Worm (Caenorhabditis elegans): ENCODE data around the gene Y53G8AR.5.
A peak's percentile ranks its signal among the peaks of the same experiment; 100 is the strongest.

The Y53G8AR.5 gene

DNA sequence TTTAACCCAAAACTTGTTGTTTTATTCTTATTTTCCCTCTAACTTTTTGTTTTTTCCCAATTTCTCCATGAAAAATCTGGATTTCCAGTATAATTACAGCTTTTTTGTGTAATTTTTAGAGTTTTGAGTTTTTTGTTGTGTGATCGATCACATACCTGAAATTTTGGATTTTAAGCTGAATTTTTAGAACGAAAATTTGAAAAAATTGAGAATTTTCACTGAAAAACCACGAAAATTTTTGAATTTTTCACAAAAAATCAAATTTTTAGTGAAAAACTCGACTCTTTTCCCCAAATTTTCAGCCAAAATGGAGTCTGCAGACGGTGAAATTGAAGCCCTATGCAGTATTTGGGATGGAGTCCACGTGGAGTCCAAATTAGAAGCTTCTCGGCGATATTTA lies at the start of gene Y53G8AR.5:
Gene Y53G8AR.5 (plus strand): TSS at position 301 of the 400 bp plus-strand sequence.
- TF ChIP-seq ztf-11 (tag; optimal IDR thresholded peaks at IDR 0.05): no peak
- TF ChIP-seq eor-1 (tag; optimal IDR thresholded peaks at IDR 0.05): no peak
- no peak for TF ChIP-seq elt-1 (tag; optimal IDR thresholded peaks at IDR 0.05)
- TF ChIP-seq nhr-237 (tag; optimal IDR thresholded peaks at IDR 0.05): no peak
- TF ChIP-seq fkh-2 (tag; optimal IDR thresholded peaks at IDR 0.05): no peak
- no peak for TF ChIP-seq ceh-9 (tag; optimal IDR thresholded peaks at IDR 0.05)
- no peak for TF ChIP-seq elt-3 (tag; optimal IDR thresholded peaks at IDR 0.05)
- TF ChIP-seq ceh-28 (tag; optimal IDR thresholded peaks at IDR 0.05): no peak

DNA sequence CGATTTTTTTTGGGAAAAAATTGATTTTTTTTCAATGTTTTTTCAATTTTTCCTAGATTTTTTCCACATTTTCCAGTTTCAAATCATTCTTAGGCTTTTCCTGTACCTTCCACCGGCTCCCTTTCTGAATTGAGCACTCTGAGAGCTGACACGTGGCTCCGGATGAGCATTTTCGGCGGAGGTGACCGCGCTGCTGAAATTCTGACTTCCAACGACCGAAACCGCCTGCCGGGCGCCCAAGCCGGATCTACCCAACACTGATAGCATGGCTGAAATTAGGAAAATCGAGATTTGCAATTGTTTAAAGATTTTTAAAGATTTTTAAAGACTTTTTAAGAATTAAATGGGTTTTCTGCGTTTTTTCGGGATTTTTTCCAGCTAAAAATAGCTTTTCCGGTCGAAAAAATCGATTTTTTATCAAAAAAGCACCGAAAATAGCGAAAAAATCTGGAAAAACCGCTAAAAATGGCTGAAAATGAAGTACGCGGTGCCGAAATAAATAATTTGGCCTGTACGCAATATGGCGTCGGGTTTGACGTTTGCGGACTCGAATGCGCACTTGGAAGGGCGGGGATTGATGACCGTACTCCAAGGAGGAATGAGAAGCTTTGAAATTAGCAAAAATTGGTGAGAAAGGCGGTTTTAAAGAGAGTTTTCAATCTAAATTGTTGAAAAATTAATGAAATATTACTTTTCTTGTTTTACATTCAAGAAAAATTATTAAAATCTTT lies 48.8 kb upstream of the Y53G8AR.5 start, which contains the start of gene nduf-9:
Gene nduf-9 (minus strand): TSS at position 269 of the 731 bp plus-strand sequence.
- TF ChIP-seq fkh-2 (tag; optimal IDR thresholded peaks at IDR 0.05): no peak
- peak; percentile 79 for TF ChIP-seq nfya-1 (tag; optimal IDR thresholded peaks at IDR 0.05; ENCODE audit: insufficient read depth)
- TF ChIP-seq sea-2 (GFP tag; optimal IDR thresholded peaks at IDR 0.05): peak; percentile 34
- TF ChIP-seq lsy-12 (tag; optimal IDR thresholded peaks at IDR 0.05): no peak
- peak; percentile 70 for TF ChIP-seq hmg-11 (tag; optimal IDR thresholded peaks at IDR 0.05)
- TF ChIP-seq lin-15B (tag; optimal IDR thresholded peaks at IDR 0.05): peak; percentile 47

ce11 chrIII:3249038-3249420 lies 48.2 kb upstream of the Y53G8AR.5 start:
- TF ChIP-seq lsy-12 (tag; optimal IDR thresholded peaks at IDR 0.05) (peak; percentile 49), tbx-2 (tag; optimal IDR thresholded peaks at IDR 0.05) (peak; percentile 29), nhr-77 (tag; optimal IDR thresholded peaks at IDR 0.05) (peak; percentile 24), elt-2 (tag; optimal IDR thresholded peaks at IDR 0.05) (peak; percentile 29), pqm-1 (tag; optimal IDR thresholded peaks at IDR 0.05) (no peak)

DNA sequence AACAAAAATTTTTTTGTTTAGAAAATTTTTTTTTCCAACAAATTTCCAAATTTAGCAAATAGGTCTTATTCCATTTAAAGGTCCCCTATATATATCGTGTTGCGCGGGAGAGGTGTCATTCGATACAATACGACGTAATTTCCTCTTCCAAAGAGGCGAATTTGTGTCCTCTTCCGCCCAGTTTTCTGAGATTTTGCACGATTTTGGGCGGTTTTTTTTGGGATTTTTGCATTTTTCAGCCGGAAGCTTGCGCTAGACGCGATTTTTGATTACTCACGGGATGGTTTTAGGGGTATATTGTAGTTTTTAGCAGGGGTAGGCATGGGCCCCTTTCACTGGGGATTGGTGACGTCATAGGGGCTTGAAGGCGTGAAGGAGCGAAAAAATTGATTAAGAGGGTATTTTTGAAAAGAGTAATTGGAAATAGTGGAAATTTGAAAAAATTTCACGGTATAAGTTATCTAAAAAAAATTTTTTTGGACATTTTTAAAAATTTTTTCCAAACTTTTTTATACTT lies 46.6 kb upstream of the Y53G8AR.5 start, which contains the start of gene Y53G8AL.4:
Gene Y53G8AL.4 (minus strand): TSS at position 51 of the 517 bp plus-strand sequence.
- TF ChIP-seq tbx-2 (tag; optimal IDR thresholded peaks at IDR 0.05): no peak
- TF ChIP-seq eor-1 (tag; optimal IDR thresholded peaks at IDR 0.05): no peak
- TF ChIP-seq fkh-10 (GFP tag; optimal IDR thresholded peaks at IDR 0.05): no peak
- TF ChIP-seq ztf-4 (tag; optimal IDR thresholded peaks at IDR 0.05): no peak
- TF ChIP-seq nfya-1 (tag; optimal IDR thresholded peaks at IDR 0.05; ENCODE audit: insufficient read depth): no peak
- TF ChIP-seq sea-2 (GFP tag; optimal IDR thresholded peaks at IDR 0.05): no peak
- no peak for TF ChIP-seq hmg-11 (tag; optimal IDR thresholded peaks at IDR 0.05)
- TF ChIP-seq unc-62 (GFP tag; optimal IDR thresholded peaks at IDR 0.05): no peak
- no peak for TF ChIP-seq nhr-11 (tag; optimal IDR thresholded peaks at IDR 0.05)
- no peak for TF ChIP-seq snpc-4 (tag; optimal IDR thresholded peaks at IDR 0.05)
- TF ChIP-seq jun-1 (tag; optimal IDR thresholded peaks at IDR 0.05): no peak
- no peak for TF ChIP-seq ama-1 (optimal IDR thresholded peaks at IDR 0.05)
- no peak for TF ChIP-seq nhr-237 (tag; optimal IDR thresholded peaks at IDR 0.05)
- no peak for TF ChIP-seq daf-12 (tag; optimal IDR thresholded peaks at IDR 0.05)
- TF ChIP-seq nhr-28 (tag; optimal IDR thresholded peaks at IDR 0.05): no peak
- no peak for TF ChIP-seq skn-1 (tag; optimal IDR thresholded peaks at IDR 0.05)
- TF ChIP-seq lin-15B (tag; optimal IDR thresholded peaks at IDR 0.05): no peak
- no peak for TF ChIP-seq ceh-28 (tag; optimal IDR thresholded peaks at IDR 0.05)

ce11 chrIII:3253043-3253442 lies 44.2 kb upstream of the Y53G8AR.5 start, which contains the start of gene Y53G8AL.3:
Y53G8AL.3 (minus strand) TSS chrIII:3253143.
- no peak for TF ChIP-seq unc-62 (GFP tag; optimal IDR thresholded peaks at IDR 0.05)
- TF ChIP-seq sea-2 (GFP tag; optimal IDR thresholded peaks at IDR 0.05): no peak
- no peak for TF ChIP-seq pha-4 (tag; optimal IDR thresholded peaks at IDR 0.05)

DNA sequence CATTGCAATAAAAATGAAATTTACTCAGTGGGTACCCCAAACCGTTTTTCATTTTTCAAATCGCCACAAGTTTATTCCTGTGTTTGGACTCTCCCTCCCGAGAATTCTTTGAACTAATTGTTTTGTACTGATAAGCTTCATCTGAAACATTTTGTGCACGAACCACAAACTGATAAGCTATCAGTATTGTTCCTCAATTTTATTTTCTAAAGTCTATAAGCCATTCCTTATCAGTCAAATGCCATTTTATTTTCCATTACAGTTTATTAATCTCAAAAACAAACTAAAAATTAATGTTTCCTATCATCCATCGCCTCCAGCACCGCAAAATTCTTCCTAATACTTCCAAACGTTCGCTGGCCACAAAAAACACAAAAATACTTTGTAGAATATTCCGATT lies 43.5 kb upstream of the Y53G8AR.5 start:
- TF ChIP-seq nhr-67 (tag; optimal IDR thresholded peaks at IDR 0.05) (no peak), pqm-1 (tag; optimal IDR thresholded peaks at IDR 0.05) (peak; percentile 98), mdl-1 (tag; optimal IDR thresholded peaks at IDR 0.05) (no peak), egl-27 (tag; optimal IDR thresholded peaks at IDR 0.05) (no peak), fkh-2 (tag; optimal IDR thresholded peaks at IDR 0.05) (no peak), unc-39 (tag; optimal IDR thresholded peaks at IDR 0.05) (no peak), tbx-2 (tag; optimal IDR thresholded peaks at IDR 0.05) (no peak), lin-15B (tag; optimal IDR thresholded peaks at IDR 0.05) (no peak), nhr-77 (tag; optimal IDR thresholded peaks at IDR 0.05) (no peak), mml-1 (tag; optimal IDR thresholded peaks at IDR 0.05) (no peak), ztf-4 (tag; optimal IDR thresholded peaks at IDR 0.05) (no peak), pha-4 (tag; optimal IDR thresholded peaks at IDR 0.05) (peak; percentile 75), jun-1 (tag; optimal IDR thresholded peaks at IDR 0.05) (peak; percentile 65), sea-2 (GFP tag; optimal IDR thresholded peaks at IDR 0.05) (no peak), elt-2 (tag; optimal IDR thresholded peaks at IDR 0.05) (peak; percentile 97), ceh-16 (tag; optimal IDR thresholded peaks at IDR 0.05) (no peak), nhr-28 (tag; optimal IDR thresholded peaks at IDR 0.05) (no peak), nhr-25 (tag; optimal IDR thresholded peaks at IDR 0.05) (no peak), nfya-1 (tag; optimal IDR thresholded peaks at IDR 0.05; ENCODE audit: insufficient read depth) (no peak)
